Worm (Caenorhabditis elegans): ENCODE results near the gene Y57G11C.14.

Gene Y57G11C.14

ce11 chrIV:14795918-14796488, 3.1 kb upstream of the Y57G11C.14 start, which contains the start of gene coq-3:
TSS of gene coq-3 (minus strand) at chrIV:14796324.
- no peak for TF ChIP-seq ceh-82 (tag; optimal IDR thresholded peaks at IDR 0.05)
- TF ChIP-seq nfya-1 (tag; optimal IDR thresholded peaks at IDR 0.05; ENCODE audit: insufficient read depth), result no peak
- TF ChIP-seq nhr-43 (tag; optimal IDR thresholded peaks at IDR 0.05; ENCODE audit: poor library complexity, severe bottlenecking), result peak; percentile 15
- no peak for TF ChIP-seq skn-1 (tag; optimal IDR thresholded peaks at IDR 0.05)
- TF ChIP-seq nhr-23 (tag; optimal IDR thresholded peaks at IDR 0.05), result no peak
- peak; percentile 5 for TF ChIP-seq ztf-4 (tag; optimal IDR thresholded peaks at IDR 0.05)
- peak; percentile 83 for TF ChIP-seq ama-1 (optimal IDR thresholded peaks at IDR 0.05)
- no peak for TF ChIP-seq mml-1 (tag; optimal IDR thresholded peaks at IDR 0.05)

- TF ChIP-seq daf-12 (tag; optimal IDR thresholded peaks at IDR 0.05) (no peak), nhr-25 (tag; optimal IDR thresholded peaks at IDR 0.05) (no peak), tbx-2 (tag; optimal IDR thresholded peaks at IDR 0.05) (no peak), nhr-67 (tag; optimal IDR thresholded peaks at IDR 0.05) (no peak), nfya-1 (tag; optimal IDR thresholded peaks at IDR 0.05; ENCODE audit: insufficient read depth) (peak; percentile 80), nhr-237 (tag; optimal IDR thresholded peaks at IDR 0.05) (no peak), ceh-28 (tag; optimal IDR thresholded peaks at IDR 0.05) (no peak), hmg-11 (tag; optimal IDR thresholded peaks at IDR 0.05) (peak; percentile 30), ceh-9 (tag; optimal IDR thresholded peaks at IDR 0.05) (no peak), jun-1 (tag; optimal IDR thresholded peaks at IDR 0.05) (no peak), ama-1 (optimal IDR thresholded peaks at IDR 0.05) (peak; percentile 18), mdl-1 (tag; optimal IDR thresholded peaks at IDR 0.05) (no peak), R02D3.7 (tag; optimal IDR thresholded peaks at IDR 0.05) (peak; percentile 67), ZK546.5 (tag; optimal IDR thresholded peaks at IDR 0.05) (no peak), fkh-10 (GFP tag; optimal IDR thresholded peaks at IDR 0.05) (no peak), lin-39 (tag; optimal IDR thresholded peaks at IDR 0.05) (peak; percentile 75), fkh-2 (tag; optimal IDR thresholded peaks at IDR 0.05) (no peak), nhr-12 (tag; optimal IDR thresholded peaks at IDR 0.05) (no peak), ztf-4 (tag; optimal IDR thresholded peaks at IDR 0.05) (no peak), aly-2 (tag; optimal IDR thresholded peaks at IDR 0.05) (no peak), lin-15B (tag; optimal IDR thresholded peaks at IDR 0.05) (peak; percentile 45), elt-3 (tag; optimal IDR thresholded peaks at IDR 0.05) (no peak), ztf-11 (tag; optimal IDR thresholded peaks at IDR 0.05) (no peak), elt-2 (tag; optimal IDR thresholded peaks at IDR 0.05) (no peak), nhr-77 (tag; optimal IDR thresholded peaks at IDR 0.05) (no peak), zag-1 (tag; optimal IDR thresholded peaks at IDR 0.05) (no peak), snpc-4 (tag; optimal IDR thresholded peaks at IDR 0.05) (no peak), ceh-82 (tag; optimal IDR thresholded peaks at IDR 0.05) (no peak), nhr-23 (tag; optimal IDR thresholded peaks at IDR 0.05) (no peak), ceh-16 (tag; optimal IDR thresholded peaks at IDR 0.05) (no peak)
Observed at ce11 chrIV:14797354-14797753, 1.8 kb upstream of the Y57G11C.14 start, which contains the start of the genes Y57G11C.1147 and nuo-3. TSS of gene Y57G11C.1147 (minus strand) at chrIV:14797514. TSS of gene nuo-3 (minus strand) at chrIV:14797544.

- TF ChIP-seq daf-12 (tag; optimal IDR thresholded peaks at IDR 0.05) (no peak), nhr-237 (tag; optimal IDR thresholded peaks at IDR 0.05) (no peak), egl-27 (tag; optimal IDR thresholded peaks at IDR 0.05) (no peak), sea-2 (GFP tag; optimal IDR thresholded peaks at IDR 0.05) (no peak), pqm-1 (tag; optimal IDR thresholded peaks at IDR 0.05) (no peak), tbx-2 (tag; optimal IDR thresholded peaks at IDR 0.05) (no peak), ztf-4 (tag; optimal IDR thresholded peaks at IDR 0.05) (no peak), zag-1 (tag; optimal IDR thresholded peaks at IDR 0.05) (no peak), mdl-1 (tag; optimal IDR thresholded peaks at IDR 0.05) (no peak), nhr-43 (tag; optimal IDR thresholded peaks at IDR 0.05; ENCODE audit: poor library complexity, severe bottlenecking) (no peak), nhr-25 (tag; optimal IDR thresholded peaks at IDR 0.05) (no peak), ceh-28 (tag; optimal IDR thresholded peaks at IDR 0.05) (no peak), unc-62 (GFP tag; optimal IDR thresholded peaks at IDR 0.05) (no peak), ceh-82 (tag; optimal IDR thresholded peaks at IDR 0.05) (no peak), elt-1 (tag; optimal IDR thresholded peaks at IDR 0.05) (no peak), nhr-11 (tag; optimal IDR thresholded peaks at IDR 0.05) (no peak), unc-39 (tag; optimal IDR thresholded peaks at IDR 0.05) (no peak), fos-1 (tag; optimal IDR thresholded peaks at IDR 0.05) (no peak)
Observed at ce11 chrIV:14797849-14798248, 1.3 kb upstream of the Y57G11C.14 start, which contains the start of gene arl-8. TSS of gene arl-8 (plus strand) at chrIV:14798149.

Data from whole organism, L3 larva.